Worm (Caenorhabditis elegans): ENCODE results near the gene npp-20.

DNA sequence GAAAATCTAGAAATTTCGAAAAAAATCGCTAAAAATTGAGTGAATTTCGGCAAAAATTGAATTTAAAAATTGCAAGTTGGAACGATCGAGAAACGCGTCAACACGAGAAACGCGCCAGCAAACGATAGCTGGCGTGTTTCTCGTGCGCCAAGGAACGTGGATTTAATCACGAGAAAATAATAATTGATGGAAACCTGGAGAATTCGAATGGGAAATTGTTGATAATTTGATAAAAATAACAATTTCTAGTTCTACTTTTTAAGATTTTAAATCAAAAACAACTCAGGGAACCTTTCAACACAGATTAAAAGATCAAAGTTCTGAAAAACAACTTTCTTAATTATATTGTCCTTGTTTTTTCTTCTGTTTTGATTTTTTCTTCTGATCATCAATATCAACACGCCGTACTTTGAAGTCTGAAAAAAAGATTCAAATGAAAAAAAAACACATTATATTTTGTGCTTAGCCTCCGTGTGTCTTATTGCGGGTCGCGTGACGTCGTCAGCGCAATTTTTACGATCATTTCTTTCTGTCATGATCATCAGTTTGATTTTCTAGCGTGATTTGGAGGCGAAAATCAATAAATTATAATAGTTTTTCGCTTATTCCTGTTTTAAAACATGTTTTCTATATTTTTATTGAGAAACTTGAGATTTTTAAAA lies at the start of gene npp-20:
- no peak for TF ChIP-seq ztf-29 (GFP tag; IDR thresholded peaks at IDR 0.05)
- no peak for TF ChIP-seq cog-1 (tag; optimal IDR thresholded peaks at IDR 0.05)
- TF ChIP-seq tab-1 (GFP tag; IDR thresholded peaks at IDR 0.05) = no peak
- no peak for TF ChIP-seq T22C8.4 (GFP tag; IDR thresholded peaks at IDR 0.05)
- no peak for TF ChIP-seq ztf-23 (GFP tag; IDR thresholded peaks at IDR 0.05)

Measured in whole organism, midembryonic.